Fruit fly (Drosophila melanogaster) whole organism, prepupa: ENCODE data around the gene He.

ENCODE experiments used
- Blimp-1 ChIP-seq: fragments of 200-800 bp; sonication (Bioruptor generic); optimal IDR thresholded peaks from 3 replicates; lab custom pipeline; 2017; ENCODE audit warnings: missing biosample characterization, missing genetic modification characterization, mild to moderate bottlenecking, moderate library complexity, missing genetic modification reagents
- CG10631 ChIP-seq: fragments of 200-800 bp; sonication (Bioruptor generic); optimal IDR thresholded peaks from 2 replicates; lab custom pipeline; 2016; ENCODE audit warnings: missing biosample characterization, missing genetic modification characterization
- CG10669 ChIP-seq: fragments of 200-800 bp; sonication (Bioruptor generic); optimal IDR thresholded peaks from 3 replicates; lab custom pipeline; 2018; ENCODE audit warnings: missing biosample characterization, mild to moderate bottlenecking, missing genetic modification characterization, moderate library complexity
- CG11294 ChIP-seq: fragments of 200-800 bp; sonication (Bioruptor generic); IDR thresholded peaks from 2 replicates; pipeline ENCODE4 v1.3.6; 2022; ENCODE audit warnings: missing biosample characterization, missing genetic modification characterization
- CG11902 ChIP-seq: fragments of 200-800 bp; sonication (Bioruptor generic); optimal IDR thresholded peaks from 3 replicates; lab custom pipeline; 2016; ENCODE audit warnings: missing biosample characterization, missing genetic modification characterization
- CG15336 ChIP-seq: fragments of 200-800 bp; sonication (Bioruptor generic); IDR thresholded peaks from 2 replicates; pipeline ENCODE4 v1.3.6; 2022; ENCODE audit warnings: missing biosample characterization, missing genetic modification characterization
- CG3032 ChIP-seq: fragments of 200-800 bp; optimal IDR thresholded peaks from 2 replicates; lab custom pipeline; 2019; ENCODE audit warnings: missing biosample characterization, mild to moderate bottlenecking, missing genetic modification characterization, moderate library complexity
- CG31627 ChIP-seq: fragments of 200-800 bp; sonication (Bioruptor generic); optimal IDR thresholded peaks from 3 replicates; lab custom pipeline; 2016; ENCODE audit warnings: missing biosample characterization, missing genetic modification characterization
- CG32006 ChIP-seq: fragments of 200-800 bp; sonication (Bioruptor generic); optimal IDR thresholded peaks from 3 replicates; lab custom pipeline; 2017; ENCODE audit warnings: missing biosample characterization, mild to moderate bottlenecking, missing genetic modification characterization
- CG3919 ChIP-seq: fragments of 200-800 bp; sonication (Bioruptor generic); optimal IDR thresholded peaks from 3 replicates; lab custom pipeline; 2016; ENCODE audit warnings: missing biosample characterization, missing genetic modification characterization
- CG4318 ChIP-seq: fragments of 200-800 bp; sonication (Bioruptor generic); optimal IDR thresholded peaks from 3 replicates; lab custom pipeline; 2017; ENCODE audit warnings: missing biosample characterization, mild to moderate bottlenecking, missing genetic modification characterization
- CG6163 ChIP-seq: fragments of 200-800 bp; sonication (Bioruptor generic); IDR thresholded peaks from 3 replicates; pipeline ENCODE4 v1.3.6; 2022; ENCODE audit warnings: missing biosample characterization, missing genetic modification characterization
- CG6276 ChIP-seq: fragments of 200-800 bp; sonication (Bioruptor generic); optimal IDR thresholded peaks from 2 replicates; lab custom pipeline; 2017; ENCODE audit warnings: missing biosample characterization, mild to moderate bottlenecking, missing genetic modification characterization
- CG6792 ChIP-seq: fragments of 200-800 bp; sonication (Bioruptor generic); optimal IDR thresholded peaks from 3 replicates; lab custom pipeline; 2016; ENCODE audit warnings: missing biosample characterization, missing genetic modification characterization
- CG6808 ChIP-seq: fragments of 200-800 bp; sonication (Bioruptor generic); optimal IDR thresholded peaks from 3 replicates; lab custom pipeline; 2017; ENCODE audit warnings: missing biosample characterization, missing genetic modification characterization, mild to moderate bottlenecking, moderate library complexity, missing genetic modification reagents
- CG8119 ChIP-seq: fragments of 200-800 bp; sonication (Bioruptor generic); IDR thresholded peaks from 3 replicates; pipeline ENCODE4 v1.3.6; 2022; ENCODE audit warnings: missing biosample characterization, missing genetic modification characterization
- CG8632 ChIP-seq: fragments of 200-800 bp; sonication (Bioruptor generic); optimal IDR thresholded peaks from 3 replicates; lab custom pipeline; 2016; ENCODE audit warnings: missing biosample characterization, missing genetic modification characterization
- CG9139 ChIP-seq: fragments of 200-800 bp; sonication (Bioruptor generic); optimal IDR thresholded peaks from 3 replicates; lab custom pipeline; 2017; ENCODE audit warnings: missing biosample characterization, mild to moderate bottlenecking, missing genetic modification characterization
- Eip75B ChIP-seq: fragments of 200-800 bp; sonication (Bioruptor generic); optimal IDR thresholded peaks from 3 replicates; lab custom pipeline; 2016; ENCODE audit warnings: missing biosample characterization, missing genetic modification characterization
- Eip78C ChIP-seq: fragments of 200-800 bp; sonication (Bioruptor generic); peaks from one replicate; lab custom pipeline; 2016; ENCODE audit warnings: missing biosample characterization, missing genetic modification characterization
- Eip93F ChIP-seq: fragments of 200-800 bp; sonication (Bioruptor generic); optimal IDR thresholded peaks from 2 replicates; lab custom pipeline; 2016; ENCODE audit warnings: missing biosample characterization, mild to moderate bottlenecking, missing genetic modification characterization
- Ets21C ChIP-seq: fragments of 200-800 bp; sonication (Bioruptor generic); optimal IDR thresholded peaks from 3 replicates; lab custom pipeline; 2016; ENCODE audit warnings: missing biosample characterization, missing genetic modification characterization
- Ets96B ChIP-seq: fragments of 200-800 bp; optimal IDR thresholded peaks from 2 replicates; lab custom pipeline; 2019; ENCODE audit warnings: missing biosample characterization, mild to moderate bottlenecking, missing genetic modification characterization, moderate library complexity
- Gug ChIP-seq: fragments of 200-800 bp; sonication (Bioruptor generic); IDR thresholded peaks from 2 replicates; pipeline ENCODE4 v1.3.6; 2022; ENCODE audit warnings: missing biosample characterization, missing genetic modification characterization
- Hr39 ChIP-seq: fragments of 200-800 bp; sonication (Bioruptor generic); optimal IDR thresholded peaks from 2 replicates; lab custom pipeline; 2016; ENCODE audit warnings: missing biosample characterization, missing genetic modification characterization
- Met ChIP-seq: fragments of 200-800 bp; sonication (Bioruptor generic); optimal IDR thresholded peaks from 3 replicates; lab custom pipeline; 2016; ENCODE audit warnings: missing biosample characterization, missing genetic modification characterization
- Smox ChIP-seq: fragments of 200-800 bp; sonication (Bioruptor generic); optimal IDR thresholded peaks from 3 replicates; lab custom pipeline; 2016; ENCODE audit warnings: missing biosample characterization, missing genetic modification characterization
- Sox102F ChIP-seq: fragments of 200-800 bp; sonication (Bioruptor generic); optimal IDR thresholded peaks from 2 replicates; lab custom pipeline; 2016; ENCODE audit warnings: missing biosample characterization, mild to moderate bottlenecking, missing genetic modification characterization
- Sox14 ChIP-seq: fragments of 200-800 bp; sonication (Bioruptor generic); optimal IDR thresholded peaks from 3 replicates; lab custom pipeline; 2016; ENCODE audit warnings: missing biosample characterization, missing genetic modification characterization
- achi ChIP-seq: fragments of 200-800 bp; sonication (Bioruptor generic); optimal IDR thresholded peaks from 3 replicates; lab custom pipeline; 2016; ENCODE audit warnings: missing biosample characterization, missing genetic modification characterization
- dac ChIP-seq: fragments of 200-800 bp; sonication (Bioruptor generic); optimal IDR thresholded peaks from 2 replicates; lab custom pipeline; 2017; ENCODE audit warnings: missing biosample characterization, mild to moderate bottlenecking, missing genetic modification characterization
- eg ChIP-seq: fragments of 200-800 bp; sonication (Bioruptor generic); IDR thresholded peaks from 3 replicates; pipeline ENCODE4 v1.3.6; 2022; ENCODE audit warnings: missing biosample characterization, missing genetic modification characterization
- fd59A ChIP-seq: fragments of 200-800 bp; sonication (Bioruptor generic); optimal IDR thresholded peaks from 2 replicates; lab custom pipeline; 2017; ENCODE audit warnings: missing biosample characterization, mild to moderate bottlenecking, missing genetic modification characterization, missing genetic modification reagents
- fd85E ChIP-seq: fragments of 200-800 bp; sonication (Bioruptor generic); optimal IDR thresholded peaks from 3 replicates; lab custom pipeline; 2016; ENCODE audit warnings: missing biosample characterization, missing genetic modification characterization
- fkh ChIP-seq: fragments of 200-800 bp; sonication (Bioruptor generic); optimal IDR thresholded peaks from 3 replicates; lab custom pipeline; 2017; ENCODE audit warnings: missing biosample characterization, mild to moderate bottlenecking, missing genetic modification characterization, moderate library complexity
- net ChIP-seq: fragments of 200-800 bp; sonication (Bioruptor generic); optimal IDR thresholded peaks from 3 replicates; lab custom pipeline; 2016; ENCODE audit warnings: missing biosample characterization, missing genetic modification characterization
- spab ChIP-seq: fragments of 200-800 bp; sonication (Bioruptor generic); optimal IDR thresholded peaks from 2 replicates; lab custom pipeline; 2017; ENCODE audit warnings: missing biosample characterization, mild to moderate bottlenecking, missing genetic modification characterization, missing genetic modification reagents
- topi ChIP-seq: fragments of 200-800 bp; sonication (Bioruptor generic); optimal IDR thresholded peaks from 3 replicates; lab custom pipeline; 2016; ENCODE audit warnings: missing biosample characterization, missing genetic modification characterization
- vri ChIP-seq: fragments of 200-800 bp; sonication (Bioruptor generic); optimal IDR thresholded peaks from 3 replicates; lab custom pipeline; 2016; ENCODE audit warnings: missing biosample characterization, mild to moderate bottlenecking, missing genetic modification characterization

Gene He

DNA sequence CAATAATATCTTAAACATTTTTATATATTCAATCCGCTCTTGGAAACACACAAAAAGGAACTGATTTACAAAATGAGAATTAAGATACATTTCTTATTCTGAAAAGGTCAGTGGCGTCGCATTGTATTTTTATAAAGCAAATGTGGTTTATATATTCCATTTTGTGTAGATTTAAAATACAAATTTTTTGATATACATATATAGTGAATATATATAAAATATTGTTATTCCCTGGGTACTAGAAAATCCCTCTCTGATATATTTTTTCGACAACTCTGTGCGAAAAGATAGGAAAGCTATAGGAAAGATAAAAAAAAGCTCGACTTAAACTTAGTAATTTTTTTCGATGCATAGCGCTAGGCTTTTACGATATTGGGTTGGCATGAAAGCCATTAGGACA is 41.4 kb downstream of the He start, which contains the start of gene CG42711 (continued):
- TF ChIP-seq Eip93F (GFP tag; lab: Kevin White, UChicago) (no peak), CG10631 (GFP tag; lab: Kevin White, UChicago) (peak; percentile 12), CG9139 (GFP tag; lab: Kevin White, UChicago) (no peak), CG8632 (GFP tag; lab: Kevin White, UChicago) (peak; percentile 38), Met (no peak), Blimp-1 (GFP tag; lab: Kevin White, UChicago) (no peak), CG6276 (GFP tag; lab: Kevin White, UChicago) (peak; percentile 34), CG10669 (peak; percentile 6), Eip75B (GFP tag; lab: Kevin White, UChicago) (no peak), topi (GFP tag; lab: Kevin White, UChicago) (no peak), net (GFP tag; lab: Kevin White, UChicago) (peak; percentile 18), CG11902 (GFP tag; lab: Kevin White, UChicago) (no peak), Smox (GFP tag; lab: Kevin White, UChicago) (no peak), CG6808 (GFP tag; lab: Kevin White, UChicago) (no peak), CG8119 (GFP tag; lab: Robert Waterston, UW) (peak; percentile 73), CG15336 (peak; percentile 81), Ets96B (tag; lab: Kevin White, UChicago) (no peak), CG4318 (GFP tag; lab: Kevin White, UChicago) (no peak), Hr39 (GFP tag; lab: Kevin White, UChicago) (no peak), CG31627 (GFP tag; lab: Kevin White, UChicago) (no peak), vri (GFP tag; lab: Kevin White, UChicago) (no peak), eg (peak; percentile 78), achi (GFP tag; lab: Kevin White, UChicago) (peak; percentile 18), CG3919 (GFP tag; lab: Kevin White, UChicago) (peak; percentile 3), CG6163 (GFP tag; lab: Robert Waterston, UW) (no peak), CG11294 (GFP tag; lab: Robert Waterston, UW) (peak; percentile 22; the same call in 1 of the 2 replicates), fd85E (GFP tag; lab: Kevin White, UChicago) (no peak), Ets21C (GFP tag; lab: Kevin White, UChicago) (no peak), Sox102F (GFP tag; lab: Kevin White, UChicago) (no peak), CG32006 (no peak)

DNA sequence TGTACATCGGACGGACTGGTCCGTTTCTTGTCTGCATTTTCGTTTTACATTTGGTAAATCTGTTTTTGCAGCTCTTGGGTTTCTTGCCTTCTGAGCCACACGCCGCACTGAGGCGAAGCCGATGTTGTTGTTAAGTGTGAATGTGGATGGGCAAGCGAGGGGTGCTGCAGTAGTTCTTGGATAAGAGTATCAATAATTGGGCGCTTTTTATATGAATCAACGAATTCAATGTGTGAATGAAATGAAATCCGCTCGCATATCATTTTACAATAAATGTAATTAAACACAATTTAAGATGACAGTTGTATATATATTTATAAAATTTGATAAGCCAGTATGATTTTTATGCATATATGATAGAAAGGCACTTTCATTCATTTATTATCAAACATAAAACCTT is 44.3 kb downstream of the He start:
- no peak for TF ChIP-seq CG9139 (GFP tag; lab: Kevin White, UChicago)
- TF ChIP-seq fd59A (GFP tag; lab: Kevin White, UChicago): no peak
- no peak for TF ChIP-seq CG8632 (GFP tag; lab: Kevin White, UChicago)
- peak; percentile 6 for TF ChIP-seq net (GFP tag; lab: Kevin White, UChicago)
- TF ChIP-seq dac (GFP tag; lab: Kevin White, UChicago): no peak
- no peak for TF ChIP-seq Blimp-1 (GFP tag; lab: Kevin White, UChicago)
- no peak for TF ChIP-seq Sox14
- TF ChIP-seq CG6808 (GFP tag; lab: Kevin White, UChicago): no peak
- TF ChIP-seq CG6276 (GFP tag; lab: Kevin White, UChicago): peak; percentile 63
- no peak for TF ChIP-seq Eip75B (GFP tag; lab: Kevin White, UChicago)
- TF ChIP-seq CG6792 (GFP tag; lab: Kevin White, UChicago): no peak
- peak; percentile 61 for TF ChIP-seq CG15336
- no peak for TF ChIP-seq spab (GFP tag; lab: Kevin White, UChicago)
- TF ChIP-seq CG32006: peak; percentile 12
- no peak for TF ChIP-seq CG3032 (tag; lab: Kevin White, UChicago)
- peak; percentile 55 for TF ChIP-seq Eip78C (GFP tag; lab: Kevin White, UChicago)
- no peak for TF ChIP-seq Sox102F (GFP tag; lab: Kevin White, UChicago)
- TF ChIP-seq Gug (GFP tag; lab: Robert Waterston, UW): no peak
- no peak for TF ChIP-seq achi (GFP tag; lab: Kevin White, UChicago)
- TF ChIP-seq fkh (GFP tag; lab: Kevin White, UChicago): no peak
- TF ChIP-seq Smox (GFP tag; lab: Kevin White, UChicago): no peak
